Worm (Caenorhabditis elegans): ENCODE measurements around the gene R09A8.2.
A peak's percentile ranks its signal among the peaks of the same experiment; 100 is the strongest.

R09A8.2 gene

ce11 chrX:12630556-12630955, 11.3 kb downstream of the R09A8.2 start:
- TF ChIP-seq nhr-23 (tag; optimal IDR thresholded peaks at IDR 0.05), result no peak
- TF ChIP-seq nhr-6 (tag; optimal IDR thresholded peaks at IDR 0.05), result no peak
- peak; percentile 94 for TF ChIP-seq sma-9 (GFP tag; optimal IDR thresholded peaks at IDR 0.05)
- no peak for TF ChIP-seq sma-9 (tag; optimal IDR thresholded peaks at IDR 0.05)
- no peak for TF ChIP-seq R02D3.7 (tag; optimal IDR thresholded peaks at IDR 0.05)
- TF ChIP-seq lsy-2 (tag; optimal IDR thresholded peaks at IDR 0.05), result no peak
- peak; percentile 72 for TF ChIP-seq fos-1 (tag; optimal IDR thresholded peaks at IDR 0.05)
- TF ChIP-seq Y55F3AM.14 (GFP tag; optimal IDR thresholded peaks at IDR 0.05), result peak; percentile 3
- TF ChIP-seq nhr-25 (tag; optimal IDR thresholded peaks at IDR 0.05), result peak; percentile 35
- TF ChIP-seq nhr-21 (tag; optimal IDR thresholded peaks at IDR 0.05), result peak; percentile 70
- no peak for TF ChIP-seq alr-1 (tag; optimal IDR thresholded peaks at IDR 0.05)
- peak; percentile 51 to 61 for TF ChIP-seq mdl-1 (tag; optimal IDR thresholded peaks at IDR 0.05)
- peak; percentile 80 for TF ChIP-seq sma-3 (GFP tag; optimal IDR thresholded peaks at IDR 0.05)
- TF ChIP-seq crh-2 (tag; optimal IDR thresholded peaks at IDR 0.05), result peak; percentile 65
- no peak for TF ChIP-seq lin-11 (tag; optimal IDR thresholded peaks at IDR 0.05)
- TF ChIP-seq ztf-11 (tag; optimal IDR thresholded peaks at IDR 0.05), result no peak
- TF ChIP-seq blmp-1 (tag; optimal IDR thresholded peaks at IDR 0.05; ENCODE audit: insufficient read depth), result peak; percentile 73
- no peak for TF ChIP-seq elt-3 (tag; optimal IDR thresholded peaks at IDR 0.05)
- TF ChIP-seq gmeb-1 (tag; optimal IDR thresholded peaks at IDR 0.05), result peak; percentile 39
- no peak for TF ChIP-seq C34F6.9 (tag; optimal IDR thresholded peaks at IDR 0.05)
- no peak for TF ChIP-seq zag-1 (tag; optimal IDR thresholded peaks at IDR 0.05)
- TF ChIP-seq unc-62 (GFP tag; optimal IDR thresholded peaks at IDR 0.05), result no peak
- TF ChIP-seq egl-27 (tag; optimal IDR thresholded peaks at IDR 0.05), result peak; percentile 13
- TF ChIP-seq skn-1 (tag; optimal IDR thresholded peaks at IDR 0.05), result no peak
- peak; percentile 55 for TF ChIP-seq F13H6.1 (tag; optimal IDR thresholded peaks at IDR 0.05)
- TF ChIP-seq dmd-4 (tag; optimal IDR thresholded peaks at IDR 0.05), result no peak
- TF ChIP-seq nhr-129 (tag; optimal IDR thresholded peaks at IDR 0.05), result peak; percentile 48
- TF ChIP-seq aly-2 (tag; optimal IDR thresholded peaks at IDR 0.05), result no peak

ce11 chrX:12631446-12631845, 12.2 kb downstream of the R09A8.2 start:
- TF ChIP-seq skn-1 (tag; optimal IDR thresholded peaks at IDR 0.05), result no peak
- TF ChIP-seq sma-3 (GFP tag; optimal IDR thresholded peaks at IDR 0.05), result no peak
- TF ChIP-seq C34F6.9 (tag; optimal IDR thresholded peaks at IDR 0.05), result peak; percentile 9
- TF ChIP-seq F13H6.1 (tag; optimal IDR thresholded peaks at IDR 0.05), result peak; percentile 9

- no peak for TF ChIP-seq nhr-77 (tag; optimal IDR thresholded peaks at IDR 0.05)
- no peak for TF ChIP-seq ztf-1 (GFP tag; conservative IDR thresholded peaks at IDR 0.05)
- no peak for TF ChIP-seq R02D3.7 (tag; optimal IDR thresholded peaks at IDR 0.05)
- TF ChIP-seq ztf-4 (tag; optimal IDR thresholded peaks at IDR 0.05), result no peak
- no peak for TF ChIP-seq mab-5 (tag; optimal IDR thresholded peaks at IDR 0.05)
- no peak for TF ChIP-seq ZK546.5 (tag; optimal IDR thresholded peaks at IDR 0.05)
- no peak for TF ChIP-seq fos-1 (tag; optimal IDR thresholded peaks at IDR 0.05)
- no peak for TF ChIP-seq unc-39 (tag; optimal IDR thresholded peaks at IDR 0.05)
- TF ChIP-seq nhr-25 (tag; optimal IDR thresholded peaks at IDR 0.05), result no peak
- no peak for TF ChIP-seq zag-1 (tag; optimal IDR thresholded peaks at IDR 0.05)
- TF ChIP-seq nhr-11 (tag; optimal IDR thresholded peaks at IDR 0.05), result no peak
- no peak for TF ChIP-seq lin-39 (tag; optimal IDR thresholded peaks at IDR 0.05)
- TF ChIP-seq nhr-10 (tag; optimal IDR thresholded peaks at IDR 0.05), result no peak
These were observed 13.4 kb downstream of the R09A8.2 start for ce11 chrX:12632657-12633056.

ce11 chrX:12633862-12634404, 14.7 kb downstream of the R09A8.2 start, which contains the start of gene ivns-1:
TSS of gene ivns-1 (minus strand) at chrX:12634354.
- TF ChIP-seq crh-2 (tag; optimal IDR thresholded peaks at IDR 0.05) (no peak), fos-1 (tag; optimal IDR thresholded peaks at IDR 0.05) (peak; percentile 35)

- TF ChIP-seq ztf-4 (tag; optimal IDR thresholded peaks at IDR 0.05) (no peak), sem-4 (tag; optimal IDR thresholded peaks at IDR 0.05) (no peak), nhr-12 (tag; optimal IDR thresholded peaks at IDR 0.05) (no peak), snpc-4 (tag; optimal IDR thresholded peaks at IDR 0.05) (no peak), sma-3 (GFP tag; optimal IDR thresholded peaks at IDR 0.05) (peak; percentile 49), dmd-4 (tag; optimal IDR thresholded peaks at IDR 0.05) (no peak), elt-1 (tag; optimal IDR thresholded peaks at IDR 0.05) (no peak), elt-3 (tag; optimal IDR thresholded peaks at IDR 0.05) (no peak), lin-13 (GFP tag; optimal IDR thresholded peaks at IDR 0.05) (peak; percentile 8), unc-39 (tag; optimal IDR thresholded peaks at IDR 0.05) (no peak), Y55F3AM.14 (GFP tag; optimal IDR thresholded peaks at IDR 0.05) (no peak), sma-9 (GFP tag; optimal IDR thresholded peaks at IDR 0.05) (peak; percentile 59), sma-9 (tag; optimal IDR thresholded peaks at IDR 0.05) (no peak), nhr-129 (tag; optimal IDR thresholded peaks at IDR 0.05) (peak; percentile 81), peb-1 (tag; optimal IDR thresholded peaks at IDR 0.05) (no peak), skn-1 (tag; optimal IDR thresholded peaks at IDR 0.05) (no peak), lin-11 (tag; optimal IDR thresholded peaks at IDR 0.05) (no peak), unc-62 (GFP tag; optimal IDR thresholded peaks at IDR 0.05) (no peak), mab-5 (tag; optimal IDR thresholded peaks at IDR 0.05) (no peak), R02D3.7 (tag; optimal IDR thresholded peaks at IDR 0.05) (no peak), nhr-77 (tag; optimal IDR thresholded peaks at IDR 0.05) (no peak), ama-1 (optimal IDR thresholded peaks at IDR 0.05) (no peak), F13H6.1 (tag; optimal IDR thresholded peaks at IDR 0.05) (peak; percentile 34), nhr-25 (tag; optimal IDR thresholded peaks at IDR 0.05) (peak; percentile 52), gmeb-1 (tag; optimal IDR thresholded peaks at IDR 0.05) (peak; percentile 67), lsy-2 (tag; optimal IDR thresholded peaks at IDR 0.05) (peak in 1 of 2 experiments; percentile 63)
These were observed 15.7 kb downstream of the R09A8.2 start for ce11 chrX:12635010-12635409.

Measured in whole organism, L2 larva.